Fruit fly (Drosophila melanogaster): Measurements from ENCODE around the gene CG4259.

The CG4259 gene

dm6 chr2L:2172460-2173121 is 43.6 kb upstream of the CG4259 start:
- TF ChIP-seq foxo (GFP tag; optimal IDR thresholded peaks at IDR 0.05) = no peak
- no peak for TF ChIP-seq Hr83 (GFP tag; optimal IDR thresholded peaks at IDR 0.05; ENCODE audit: poor library complexity, severe bottlenecking)
- TF ChIP-seq CrebA (GFP tag; optimal IDR thresholded peaks at IDR 0.05; ENCODE audit: borderline replicate concordance) = no peak
- no peak for TF ChIP-seq N (GFP tag; optimal IDR thresholded peaks at IDR 0.05)
- no peak for TF ChIP-seq jim (GFP tag; optimal IDR thresholded peaks at IDR 0.05)
- TF ChIP-seq Sp1 (GFP tag; optimal IDR thresholded peaks at IDR 0.05) = no peak
- no peak for TF ChIP-seq dmrt93B (GFP tag; optimal IDR thresholded peaks at IDR 0.05)
- TF ChIP-seq CG9705 (GFP tag; optimal IDR thresholded peaks at IDR 0.05) = no peak
- no peak for TF ChIP-seq Dfd (GFP tag; optimal IDR thresholded peaks at IDR 0.05)
- TF ChIP-seq rgr (GFP tag; optimal IDR thresholded peaks at IDR 0.05) = no peak
- no peak for TF ChIP-seq Abd-B (GFP tag; optimal IDR thresholded peaks at IDR 0.05)
- no peak for TF ChIP-seq Vsx2 (GFP tag; optimal IDR thresholded peaks at IDR 0.05; ENCODE audit: partially characterized antibody)
- no peak for TF ChIP-seq Hr78 (GFP tag; optimal IDR thresholded peaks at IDR 0.05)
- TF ChIP-seq CG32264 (GFP tag; optimal IDR thresholded peaks at IDR 0.05) = no peak
- no peak for TF ChIP-seq sv (GFP tag; optimal IDR thresholded peaks at IDR 0.05)
- TF ChIP-seq usp (GFP tag; optimal IDR thresholded peaks at IDR 0.05) = no peak

- peak; percentile 54 for TF ChIP-seq h (GFP tag; optimal IDR thresholded peaks at IDR 0.05)
- no peak for TF ChIP-seq Dif (GFP tag; optimal IDR thresholded peaks at IDR 0.05; ENCODE audit: partially characterized antibody)
- TF ChIP-seq Sp1 (GFP tag; optimal IDR thresholded peaks at IDR 0.05) = peak; percentile 52
- no peak for TF ChIP-seq GATAd (GFP tag; optimal IDR thresholded peaks at IDR 0.05)
- peak; percentile 69 for TF ChIP-seq psq (GFP tag; optimal IDR thresholded peaks at IDR 0.05)
- no peak for TF ChIP-seq fru (GFP tag; optimal IDR thresholded peaks at IDR 0.05)
- TF ChIP-seq dl (GFP tag; optimal IDR thresholded peaks at IDR 0.05; ENCODE audit: insufficient read depth in 1 of 2, partially characterized antibody in 2 of 2) = no peak
- TF ChIP-seq HLH106 (tag; optimal IDR thresholded peaks at IDR 0.05) = peak; percentile 25
- TF ChIP-seq Dfd (GFP tag; optimal IDR thresholded peaks at IDR 0.05) = no peak
- TF ChIP-seq brk (GFP tag; optimal IDR thresholded peaks at IDR 0.05) = peak; percentile 68
- no peak for TF ChIP-seq ey (GFP tag; optimal IDR thresholded peaks at IDR 0.05)
- no peak for TF ChIP-seq Mio (GFP tag; optimal IDR thresholded peaks at IDR 0.05)
- no peak for TF ChIP-seq Abd-B (GFP tag; optimal IDR thresholded peaks at IDR 0.05)
- TF ChIP-seq br (GFP tag; optimal IDR thresholded peaks at IDR 0.05) = no peak
- TF ChIP-seq sv (GFP tag; optimal IDR thresholded peaks at IDR 0.05) = no peak
- no peak for TF ChIP-seq sage (GFP tag; optimal IDR thresholded peaks at IDR 0.05)
- no peak for TF ChIP-seq Vsx2 (GFP tag; optimal IDR thresholded peaks at IDR 0.05; ENCODE audit: partially characterized antibody)
- no peak for TF ChIP-seq tai (GFP tag; optimal IDR thresholded peaks at IDR 0.05)
- TF ChIP-seq CrebA (GFP tag; optimal IDR thresholded peaks at IDR 0.05; ENCODE audit: borderline replicate concordance) = peak; percentile 60
- no peak for TF ChIP-seq dmrt93B (GFP tag; optimal IDR thresholded peaks at IDR 0.05)
- no peak for TF ChIP-seq Hr83 (GFP tag; optimal IDR thresholded peaks at IDR 0.05; ENCODE audit: poor library complexity, severe bottlenecking)
- TF ChIP-seq OdsH (GFP tag; optimal IDR thresholded peaks at IDR 0.05) = peak; percentile 31
- TF ChIP-seq Hr78 (GFP tag; optimal IDR thresholded peaks at IDR 0.05) = no peak
- no peak for TF ChIP-seq jim (GFP tag; optimal IDR thresholded peaks at IDR 0.05)
- no peak for TF ChIP-seq pan (optimal IDR thresholded peaks at IDR 0.05)
- peak in 1 of 2 experiments; percentile 11 for TF ChIP-seq foxo (GFP tag; optimal IDR thresholded peaks at IDR 0.05)
- no peak for TF ChIP-seq N (GFP tag; optimal IDR thresholded peaks at IDR 0.05)
- no peak for TF ChIP-seq Rel (GFP tag; optimal IDR thresholded peaks at IDR 0.05)
- peak; percentile 76 for TF ChIP-seq Rel (tag; optimal IDR thresholded peaks at IDR 0.05)
Measured at dm6 chr2L:2171366-2172078, 42.5 kb upstream of the CG4259 start.

dm6 chr2L:2168894-2169456 is 39.9 kb upstream of the CG4259 start:
- no peak for TF ChIP-seq sage (GFP tag; optimal IDR thresholded peaks at IDR 0.05)
- no peak for TF ChIP-seq Hr78 (GFP tag; optimal IDR thresholded peaks at IDR 0.05)
- TF ChIP-seq psq (GFP tag; optimal IDR thresholded peaks at IDR 0.05) = no peak
- TF ChIP-seq CG32264 (GFP tag; optimal IDR thresholded peaks at IDR 0.05) = no peak
- TF ChIP-seq brk (GFP tag; optimal IDR thresholded peaks at IDR 0.05) = no peak
- TF ChIP-seq dmrt93B (GFP tag; optimal IDR thresholded peaks at IDR 0.05) = no peak
- no peak for TF ChIP-seq Sp1 (GFP tag; optimal IDR thresholded peaks at IDR 0.05)
- no peak for TF ChIP-seq ey (GFP tag; optimal IDR thresholded peaks at IDR 0.05)
- TF ChIP-seq Abd-B (GFP tag; optimal IDR thresholded peaks at IDR 0.05) = no peak
- no peak for TF ChIP-seq usp (GFP tag; optimal IDR thresholded peaks at IDR 0.05)

All from whole organism, wandering third instar larva.